Worm (Caenorhabditis elegans): ENCODE measurements around the gene srj-33.
A peak's percentile ranks its signal among the peaks of the same experiment; 100 is the strongest.

Gene srj-33

ce11 chrV:9915021-9915420, 22.3 kb downstream of the srj-33 start, which contains the start of gene mec-9:
Gene mec-9 (minus strand): TSS chrV:9915121.
- TF ChIP-seq skn-1 (tag; optimal IDR thresholded peaks at IDR 0.05) (no peak), pha-4 (tag; optimal IDR thresholded peaks at IDR 0.05) (no peak), eor-1 (tag; optimal IDR thresholded peaks at IDR 0.05) (no peak), ZK546.5 (tag; optimal IDR thresholded peaks at IDR 0.05) (no peak), zag-1 (tag; optimal IDR thresholded peaks at IDR 0.05) (no peak), ceh-82 (tag; optimal IDR thresholded peaks at IDR 0.05) (no peak), elt-1 (tag; optimal IDR thresholded peaks at IDR 0.05) (no peak), elt-3 (tag; optimal IDR thresholded peaks at IDR 0.05) (no peak), nhr-43 (tag; optimal IDR thresholded peaks at IDR 0.05; ENCODE audit: poor library complexity, severe bottlenecking) (no peak), nhr-23 (tag; optimal IDR thresholded peaks at IDR 0.05) (no peak), unc-62 (GFP tag; optimal IDR thresholded peaks at IDR 0.05) (no peak)

- TF ChIP-seq nfya-1 (tag; optimal IDR thresholded peaks at IDR 0.05; ENCODE audit: insufficient read depth), result no peak
- TF ChIP-seq lsy-12 (tag; optimal IDR thresholded peaks at IDR 0.05), result no peak
- no peak for TF ChIP-seq mml-1 (tag; optimal IDR thresholded peaks at IDR 0.05)
Observed at ce11 chrV:9913863-9914262, 23.5 kb downstream of the srj-33 start, which contains the start of gene fipr-10. Gene fipr-10 (plus strand): TSS chrV:9914163.

ce11 chrV:9911165-9911564, 26.2 kb downstream of the srj-33 start:
- TF ChIP-seq elt-1 (tag; optimal IDR thresholded peaks at IDR 0.05), result peak; percentile 57
- TF ChIP-seq ztf-11 (tag; optimal IDR thresholded peaks at IDR 0.05), result no peak

- no peak for TF ChIP-seq snpc-4 (tag; optimal IDR thresholded peaks at IDR 0.05)
- no peak for TF ChIP-seq lsy-12 (tag; optimal IDR thresholded peaks at IDR 0.05)
- TF ChIP-seq ceh-16 (tag; optimal IDR thresholded peaks at IDR 0.05), result no peak
- no peak for TF ChIP-seq mml-1 (tag; optimal IDR thresholded peaks at IDR 0.05)
- TF ChIP-seq fos-1 (tag; optimal IDR thresholded peaks at IDR 0.05), result no peak
- no peak for TF ChIP-seq R02D3.7 (tag; optimal IDR thresholded peaks at IDR 0.05)
Observed at ce11 chrV:9909624-9910023, 27.7 kb downstream of the srj-33 start.

- TF ChIP-seq nhr-11 (tag; optimal IDR thresholded peaks at IDR 0.05), result no peak
- TF ChIP-seq lsy-12 (tag; optimal IDR thresholded peaks at IDR 0.05), result no peak
- TF ChIP-seq elt-2 (tag; optimal IDR thresholded peaks at IDR 0.05), result no peak
- no peak for TF ChIP-seq ZK546.5 (tag; optimal IDR thresholded peaks at IDR 0.05)
- no peak for TF ChIP-seq mdl-1 (tag; optimal IDR thresholded peaks at IDR 0.05)
- no peak for TF ChIP-seq nhr-237 (tag; optimal IDR thresholded peaks at IDR 0.05)
- no peak for TF ChIP-seq fkh-2 (tag; optimal IDR thresholded peaks at IDR 0.05)
- no peak for TF ChIP-seq mml-1 (tag; optimal IDR thresholded peaks at IDR 0.05)
- TF ChIP-seq nhr-23 (tag; optimal IDR thresholded peaks at IDR 0.05), result no peak
- TF ChIP-seq egl-5 (tag; optimal IDR thresholded peaks at IDR 0.05), result no peak
- TF ChIP-seq daf-12 (tag; optimal IDR thresholded peaks at IDR 0.05), result no peak
- TF ChIP-seq fos-1 (tag; optimal IDR thresholded peaks at IDR 0.05), result no peak
- no peak for TF ChIP-seq nhr-28 (tag; optimal IDR thresholded peaks at IDR 0.05)
- no peak for TF ChIP-seq ztf-11 (tag; optimal IDR thresholded peaks at IDR 0.05)
- TF ChIP-seq aly-2 (tag; optimal IDR thresholded peaks at IDR 0.05), result no peak
Observed at ce11 chrV:9907205-9907604, 30.1 kb downstream of the srj-33 start.

- no peak for TF ChIP-seq egl-5 (tag; optimal IDR thresholded peaks at IDR 0.05)
- no peak for TF ChIP-seq ztf-11 (tag; optimal IDR thresholded peaks at IDR 0.05)
- TF ChIP-seq lin-39 (tag; optimal IDR thresholded peaks at IDR 0.05), result no peak
- no peak for TF ChIP-seq sea-2 (GFP tag; optimal IDR thresholded peaks at IDR 0.05)
- TF ChIP-seq ama-1 (optimal IDR thresholded peaks at IDR 0.05), result no peak
- TF ChIP-seq ceh-82 (tag; optimal IDR thresholded peaks at IDR 0.05), result no peak
- TF ChIP-seq aly-2 (tag; optimal IDR thresholded peaks at IDR 0.05), result no peak
- no peak for TF ChIP-seq nhr-67 (tag; optimal IDR thresholded peaks at IDR 0.05)
- no peak for TF ChIP-seq zag-1 (tag; optimal IDR thresholded peaks at IDR 0.05)
- no peak for TF ChIP-seq elt-2 (tag; optimal IDR thresholded peaks at IDR 0.05)
- no peak for TF ChIP-seq elt-1 (tag; optimal IDR thresholded peaks at IDR 0.05)
- no peak for TF ChIP-seq fos-1 (tag; optimal IDR thresholded peaks at IDR 0.05)
- no peak for TF ChIP-seq ZK546.5 (tag; optimal IDR thresholded peaks at IDR 0.05)
Observed at ce11 chrV:9906115-9906514, 31.2 kb downstream of the srj-33 start, which contains the start of gene fipr-11. Gene fipr-11 (minus strand): TSS chrV:9906215.

Data from whole organism, L3 larva.